Fruit fly (Drosophila melanogaster): Measurements from ENCODE around the gene CG8475.

CG8475 gene

DNA sequence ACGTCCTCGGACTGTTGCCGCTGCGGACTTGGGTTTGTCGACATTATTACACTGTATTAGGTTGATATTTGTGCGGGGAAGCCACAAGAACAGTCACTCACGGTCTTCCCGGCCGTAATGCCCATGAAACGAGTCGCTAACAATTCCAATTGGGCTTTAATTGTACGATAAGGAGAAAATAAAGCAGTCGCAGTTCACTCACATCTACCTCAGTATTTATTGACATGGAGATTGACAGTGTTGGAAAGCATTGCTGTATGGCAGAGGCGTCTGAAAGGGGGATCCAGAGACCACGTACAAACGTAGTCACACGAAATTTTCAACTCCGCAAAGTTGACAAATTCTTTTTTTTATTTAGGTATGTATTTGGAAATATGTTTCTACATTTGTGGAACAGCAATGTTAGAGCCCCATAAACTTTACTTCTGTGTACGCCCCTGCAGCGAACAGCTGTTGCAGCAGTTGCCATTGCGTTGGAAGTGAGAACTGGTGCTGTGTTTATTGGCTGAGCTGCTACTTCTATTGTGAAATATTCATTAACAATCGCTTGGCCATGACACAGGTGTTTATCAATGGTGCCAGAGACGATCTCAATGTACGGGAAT lies 16.1 kb upstream of the CG8475 start, which contains the start of the genes CG8372 and CG8360 (continued):
- TF ChIP-seq p53 (GFP tag; optimal IDR thresholded peaks at IDR 0.05) (peak; percentile 98), CG15696 (tag; optimal IDR thresholded peaks at IDR 0.05) (peak; percentile 96), Camta (GFP tag; optimal IDR thresholded peaks at IDR 0.05) (peak; percentile 99), HmgZ (tag; optimal IDR thresholded peaks at IDR 0.05) (peak; percentile 99), CG14860 (GFP tag; IDR thresholded peaks at IDR 0.05; ENCODE audit: partially characterized antibody) (no peak), Fer1 (GFP tag; optimal IDR thresholded peaks at IDR 0.05) (peak; percentile 99), dmrt11E (tag; optimal IDR thresholded peaks at IDR 0.05) (peak; percentile 95), Hand (GFP tag; optimal IDR thresholded peaks at IDR 0.05) (peak; percentile 97), knrl (GFP tag; IDR thresholded peaks at IDR 0.05; ENCODE audit: partially characterized antibody) (peak; percentile 57; the same call in 2 of the 3 replicates), NfI (GFP tag; optimal IDR thresholded peaks at IDR 0.05) (peak; percentile 99), sima (GFP tag; optimal IDR thresholded peaks at IDR 0.05) (peak; percentile 95), CG32767 (GFP tag; IDR thresholded peaks at IDR 0.05) (peak; percentile 98), Atf6 (GFP tag; IDR thresholded peaks at IDR 0.05) (peak; percentile 99), Usf (GFP tag; optimal IDR thresholded peaks at IDR 0.05) (peak; percentile 97), chif (GFP tag; optimal IDR thresholded peaks at IDR 0.05) (peak; percentile 99), toy (GFP tag; IDR thresholded peaks at IDR 0.05) (peak; percentile 96), CG3995 (GFP tag; optimal IDR thresholded peaks at IDR 0.05) (peak; percentile 93), CG31365 (tag; optimal IDR thresholded peaks at IDR 0.05) (peak; percentile 92), cwo (GFP tag; optimal IDR thresholded peaks at IDR 0.05) (peak; percentile 97), cas (GFP tag; IDR thresholded peaks at IDR 0.05) (peak; percentile 97), CG9876 (GFP tag; optimal IDR thresholded peaks at IDR 0.05) (peak; percentile 99), CG4707 (GFP tag; optimal IDR thresholded peaks at IDR 0.05) (peak; percentile 95), Jarid2 (GFP tag; optimal IDR thresholded peaks at IDR 0.05) (peak; percentile 92), sqz (GFP tag; optimal IDR thresholded peaks at IDR 0.05) (peak; percentile 96), CG7271 (tag; optimal IDR thresholded peaks at IDR 0.05) (peak; percentile 96), mam (GFP tag; optimal IDR thresholded peaks at IDR 0.05) (peak; percentile 99), CG4730 (GFP tag; IDR thresholded peaks at IDR 0.05) (peak; percentile 99), sob (GFP tag; IDR thresholded peaks at IDR 0.05) (peak; percentile 99), gt (GFP tag; IDR thresholded peaks at IDR 0.05) (peak; percentile 97), CG16779 (GFP tag; IDR thresholded peaks at IDR 0.05) (peak; percentile 98), tin (GFP tag; optimal IDR thresholded peaks at IDR 0.05) (peak; percentile 99), phol (tag; optimal IDR thresholded peaks at IDR 0.05) (peak; percentile 99), CG1602 (GFP tag; optimal IDR thresholded peaks at IDR 0.05) (peak; percentile 99), CG10431 (GFP tag; optimal IDR thresholded peaks at IDR 0.05) (peak; percentile 92), NC2β (GFP tag; optimal IDR thresholded peaks at IDR 0.05) (peak; percentile 98), ken (GFP tag; IDR thresholded peaks at IDR 0.05) (peak; percentile 99), dysf (GFP tag; IDR thresholded peaks at IDR 0.05) (peak; percentile 99), CG18764 (GFP tag; optimal IDR thresholded peaks at IDR 0.05) (peak; percentile 98), pita (GFP tag; optimal IDR thresholded peaks at IDR 0.05) (no peak), sens (GFP tag) (peak; percentile 100), pum (GFP tag; optimal IDR thresholded peaks at IDR 0.05) (peak; percentile 99), CG9797 (GFP tag; optimal IDR thresholded peaks at IDR 0.05) (peak; percentile 76), Nf-YB (GFP tag; optimal IDR thresholded peaks at IDR 0.05) (peak; percentile 88), CG6791 (GFP tag; IDR thresholded peaks at IDR 0.05; ENCODE audit: partially characterized antibody) (0 out of 3 replicates have a peak, but pooled peaks have one; percentile 25), wdn (GFP tag; IDR thresholded peaks at IDR 0.05) (peak; percentile 97), maf-S (GFP tag; optimal IDR thresholded peaks at IDR 0.05) (peak; percentile 99), disco-r (GFP tag; optimal IDR thresholded peaks at IDR 0.05) (peak; percentile 98), gfzf (GFP tag; optimal IDR thresholded peaks at IDR 0.05) (peak; percentile 46), CG2712 (tag; optimal IDR thresholded peaks at IDR 0.05) (peak; percentile 99), CG8478 (optimal IDR thresholded peaks at IDR 0.05) (no peak)
